Fruit fly (Drosophila melanogaster) whole organism: Measurements from ENCODE around the gene MED30.

Experiments used
- CG8478 ChIP-seq: fragments of >200 bp; optimal IDR thresholded peaks from 2 replicates; lab custom pipeline; 2018; ENCODE audit warnings: inconsistent platforms
- pan ChIP-seq: fragments of >200 bp; optimal IDR thresholded peaks from 2 replicates; lab custom pipeline; 2017
- psq ChIP-seq: fragments of >200 bp; optimal IDR thresholded peaks from 2 replicates; lab custom pipeline; 2017

DNA sequence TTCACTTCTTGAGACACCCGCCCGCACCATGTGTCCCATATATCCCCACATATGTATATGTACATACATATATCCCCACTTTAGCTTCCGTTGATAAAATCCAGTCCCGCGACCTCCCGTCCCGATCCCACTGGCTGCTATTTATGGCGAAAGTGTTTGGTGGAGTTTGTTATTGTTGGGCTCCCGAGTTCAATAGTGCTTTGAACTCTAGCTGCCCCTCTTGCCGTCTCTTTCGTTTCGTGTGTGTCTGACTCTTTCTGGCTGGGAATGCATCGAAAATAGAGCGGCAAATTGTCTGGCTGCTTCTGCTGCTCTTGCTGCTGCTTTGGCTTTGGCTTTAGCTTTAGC is 18.9 kb downstream of the MED30 start:
- TF ChIP-seq pan, result no peak
- no peak for TF ChIP-seq CG8478 (lab: Kevin White, UChicago)
- no peak for TF ChIP-seq psq
